Fruit fly (Drosophila melanogaster) whole organism, prepupa: Measurements from ENCODE around the gene Saf6.
A peak's percentile ranks its signal among the peaks of the same experiment; 100 is the strongest.

Experiments used
- Blimp-1 ChIP-seq: fragments of 200-800 bp; sonication (Bioruptor generic); optimal IDR thresholded peaks from 3 replicates; lab custom pipeline; 2017; ENCODE audit warnings: missing biosample characterization, missing genetic modification characterization, mild to moderate bottlenecking, moderate library complexity, missing genetic modification reagents
- CG10631 ChIP-seq: fragments of 200-800 bp; sonication (Bioruptor generic); optimal IDR thresholded peaks from 2 replicates; lab custom pipeline; 2016; ENCODE audit warnings: missing biosample characterization, missing genetic modification characterization
- CG11294 ChIP-seq: fragments of 200-800 bp; sonication (Bioruptor generic); IDR thresholded peaks from 2 replicates; pipeline ENCODE4 v1.3.6; 2022; ENCODE audit warnings: missing biosample characterization, missing genetic modification characterization
- CG11902 ChIP-seq: fragments of 200-800 bp; sonication (Bioruptor generic); optimal IDR thresholded peaks from 3 replicates; lab custom pipeline; 2016; ENCODE audit warnings: missing biosample characterization, missing genetic modification characterization
- CG15336 ChIP-seq: fragments of 200-800 bp; sonication (Bioruptor generic); IDR thresholded peaks from 2 replicates; pipeline ENCODE4 v1.3.6; 2022; ENCODE audit warnings: missing biosample characterization, missing genetic modification characterization
- CG1621 ChIP-seq: fragments of 200-800 bp; sonication (Bioruptor generic); optimal IDR thresholded peaks from 3 replicates; lab custom pipeline; 2018; ENCODE audit warnings: missing biosample characterization, mild to moderate bottlenecking, missing genetic modification characterization
- CG16779 ChIP-seq: fragments of 200-800 bp; sonication (Bioruptor generic); optimal IDR thresholded peaks from 3 replicates; lab custom pipeline; 2017; ENCODE audit warnings: missing biosample characterization, mild to moderate bottlenecking, missing genetic modification characterization
- CG31627 ChIP-seq: fragments of 200-800 bp; sonication (Bioruptor generic); optimal IDR thresholded peaks from 3 replicates; lab custom pipeline; 2016; ENCODE audit warnings: missing biosample characterization, missing genetic modification characterization
- CG32006 ChIP-seq: fragments of 200-800 bp; sonication (Bioruptor generic); optimal IDR thresholded peaks from 3 replicates; lab custom pipeline; 2017; ENCODE audit warnings: missing biosample characterization, mild to moderate bottlenecking, missing genetic modification characterization
- CG3919 ChIP-seq: fragments of 200-800 bp; sonication (Bioruptor generic); optimal IDR thresholded peaks from 3 replicates; lab custom pipeline; 2016; ENCODE audit warnings: missing biosample characterization, missing genetic modification characterization
- CG4318 ChIP-seq: fragments of 200-800 bp; sonication (Bioruptor generic); optimal IDR thresholded peaks from 3 replicates; lab custom pipeline; 2017; ENCODE audit warnings: missing biosample characterization, mild to moderate bottlenecking, missing genetic modification characterization
- CG6808 ChIP-seq: fragments of 200-800 bp; sonication (Bioruptor generic); optimal IDR thresholded peaks from 3 replicates; lab custom pipeline; 2017; ENCODE audit warnings: missing biosample characterization, missing genetic modification characterization, mild to moderate bottlenecking, moderate library complexity, missing genetic modification reagents
- CG6854 ChIP-seq: fragments of 200-800 bp; sonication (Bioruptor generic); optimal IDR thresholded peaks from 2 replicates; lab custom pipeline; 2017; ENCODE audit warnings: missing biosample characterization, mild to moderate bottlenecking, missing genetic modification characterization
- CG7368 ChIP-seq: fragments of 200-800 bp; sonication (Bioruptor generic); optimal IDR thresholded peaks from 3 replicates; lab custom pipeline; 2016; ENCODE audit warnings: missing biosample characterization, missing genetic modification characterization
- CG8319 ChIP-seq: fragments of 200-800 bp; sonication (Bioruptor generic); optimal IDR thresholded peaks from 3 replicates; lab custom pipeline; 2016; ENCODE audit warnings: missing biosample characterization, missing genetic modification characterization
- CG9139 ChIP-seq: fragments of 200-800 bp; sonication (Bioruptor generic); optimal IDR thresholded peaks from 3 replicates; lab custom pipeline; 2017; ENCODE audit warnings: missing biosample characterization, mild to moderate bottlenecking, missing genetic modification characterization
- Eip75B ChIP-seq: fragments of 200-800 bp; sonication (Bioruptor generic); optimal IDR thresholded peaks from 3 replicates; lab custom pipeline; 2016; ENCODE audit warnings: missing biosample characterization, missing genetic modification characterization
- Eip78C ChIP-seq: fragments of 200-800 bp; sonication (Bioruptor generic); peaks from one replicate; lab custom pipeline; 2016; ENCODE audit warnings: missing biosample characterization, missing genetic modification characterization
- Eip93F ChIP-seq: fragments of 200-800 bp; sonication (Bioruptor generic); optimal IDR thresholded peaks from 2 replicates; lab custom pipeline; 2016; ENCODE audit warnings: missing biosample characterization, mild to moderate bottlenecking, missing genetic modification characterization
- Ets96B ChIP-seq: fragments of 200-800 bp; optimal IDR thresholded peaks from 2 replicates; lab custom pipeline; 2019; ENCODE audit warnings: missing biosample characterization, mild to moderate bottlenecking, missing genetic modification characterization, moderate library complexity
- Gug ChIP-seq: fragments of 200-800 bp; sonication (Bioruptor generic); IDR thresholded peaks from 2 replicates; pipeline ENCODE4 v1.3.6; 2022; ENCODE audit warnings: missing biosample characterization, missing genetic modification characterization
- Hr38 ChIP-seq: sonication (Bioruptor generic); optimal IDR thresholded peaks from 2 replicates; lab custom pipeline; 2016; ENCODE audit warnings: missing biosample characterization, missing genetic modification characterization
- Hr39 ChIP-seq: fragments of 200-800 bp; sonication (Bioruptor generic); optimal IDR thresholded peaks from 2 replicates; lab custom pipeline; 2016; ENCODE audit warnings: missing biosample characterization, missing genetic modification characterization
- OdsH ChIP-seq: fragments of 200-800 bp; sonication (Bioruptor generic); optimal IDR thresholded peaks from 3 replicates; lab custom pipeline; 2016; ENCODE audit warnings: missing biosample characterization, missing genetic modification characterization
- Smox ChIP-seq: fragments of 200-800 bp; sonication (Bioruptor generic); optimal IDR thresholded peaks from 3 replicates; lab custom pipeline; 2016; ENCODE audit warnings: missing biosample characterization, missing genetic modification characterization
- Sox102F ChIP-seq: fragments of 200-800 bp; sonication (Bioruptor generic); optimal IDR thresholded peaks from 2 replicates; lab custom pipeline; 2016; ENCODE audit warnings: missing biosample characterization, mild to moderate bottlenecking, missing genetic modification characterization
- Sox14 ChIP-seq: fragments of 200-800 bp; sonication (Bioruptor generic); optimal IDR thresholded peaks from 3 replicates; lab custom pipeline; 2016; ENCODE audit warnings: missing biosample characterization, missing genetic modification characterization
- Sox15 ChIP-seq: fragments of 200-800 bp; sonication (Bioruptor generic); optimal IDR thresholded peaks from 3 replicates; lab custom pipeline; 2016; ENCODE audit warnings: missing biosample characterization, missing genetic modification characterization
- achi ChIP-seq: fragments of 200-800 bp; sonication (Bioruptor generic); optimal IDR thresholded peaks from 3 replicates; lab custom pipeline; 2016; ENCODE audit warnings: missing biosample characterization, missing genetic modification characterization
- acj6 ChIP-seq: fragments of 200-800 bp; sonication (Bioruptor generic); optimal IDR thresholded peaks from 3 replicates; lab custom pipeline; 2016; ENCODE audit warnings: missing biosample characterization, missing genetic modification characterization
- cyc ChIP-seq: fragments of 200-800 bp; sonication (Bioruptor generic); optimal IDR thresholded peaks from 3 replicates; lab custom pipeline; 2016; ENCODE audit warnings: missing biosample characterization, missing genetic modification characterization
- dsx ChIP-seq: fragments of 200-800 bp; optimal IDR thresholded peaks from 3 replicates; lab custom pipeline; 2019; ENCODE audit warnings: missing biosample characterization, mild to moderate bottlenecking, missing genetic modification characterization, moderate library complexity; ENCODE audit not compliant: poor library complexity, severe bottlenecking
- eg ChIP-seq: fragments of 200-800 bp; sonication (Bioruptor generic); IDR thresholded peaks from 3 replicates; pipeline ENCODE4 v1.3.6; 2022; ENCODE audit warnings: missing biosample characterization, missing genetic modification characterization
- esn ChIP-seq: fragments of 200-800 bp; sonication (Bioruptor generic); optimal IDR thresholded peaks from 2 replicates; lab custom pipeline; 2016; ENCODE audit warnings: missing biosample characterization, mild to moderate bottlenecking, missing genetic modification characterization, moderate library complexity
- fd59A ChIP-seq: fragments of 200-800 bp; sonication (Bioruptor generic); optimal IDR thresholded peaks from 2 replicates; lab custom pipeline; 2017; ENCODE audit warnings: missing biosample characterization, mild to moderate bottlenecking, missing genetic modification characterization, missing genetic modification reagents
- fd85E ChIP-seq: fragments of 200-800 bp; sonication (Bioruptor generic); optimal IDR thresholded peaks from 3 replicates; lab custom pipeline; 2016; ENCODE audit warnings: missing biosample characterization, missing genetic modification characterization
- fkh ChIP-seq: fragments of 200-800 bp; sonication (Bioruptor generic); optimal IDR thresholded peaks from 3 replicates; lab custom pipeline; 2017; ENCODE audit warnings: missing biosample characterization, mild to moderate bottlenecking, missing genetic modification characterization, moderate library complexity
- lz ChIP-seq: fragments of 200-800 bp; sonication (Bioruptor generic); optimal IDR thresholded peaks from 3 replicates; lab custom pipeline; 2016; ENCODE audit warnings: missing biosample characterization, missing genetic modification characterization
- pdm3 ChIP-seq: fragments of 200-800 bp; sonication (Bioruptor generic); optimal IDR thresholded peaks from 3 replicates; lab custom pipeline; 2016; ENCODE audit warnings: missing biosample characterization, missing genetic modification characterization
- salr ChIP-seq, 2 experiments: fragments of 200-800 bp; sonication (Bioruptor generic); optimal IDR thresholded peaks; 3 replicates each; lab custom pipeline; 2016 to 2018; ENCODE audit warnings: missing biosample characterization in 2 of 2, missing genetic modification characterization in 2 of 2, mild to moderate bottlenecking in 1 of 2
- spab ChIP-seq: fragments of 200-800 bp; sonication (Bioruptor generic); optimal IDR thresholded peaks from 2 replicates; lab custom pipeline; 2017; ENCODE audit warnings: missing biosample characterization, mild to moderate bottlenecking, missing genetic modification characterization, missing genetic modification reagents
- svp ChIP-seq: fragments of 200-800 bp; sonication (Bioruptor generic); peaks from one replicate; lab custom pipeline; 2016; ENCODE audit warnings: missing biosample characterization, missing genetic modification characterization
- topi ChIP-seq: fragments of 200-800 bp; sonication (Bioruptor generic); optimal IDR thresholded peaks from 3 replicates; lab custom pipeline; 2016; ENCODE audit warnings: missing biosample characterization, missing genetic modification characterization
- vri ChIP-seq: fragments of 200-800 bp; sonication (Bioruptor generic); optimal IDR thresholded peaks from 3 replicates; lab custom pipeline; 2016; ENCODE audit warnings: missing biosample characterization, mild to moderate bottlenecking, missing genetic modification characterization

Gene Saf6

dm6 chr2L:815785-816389, at the start of gene Saf6, which contains the start of gene Pex12:
Gene Saf6 (minus strand): TSS chr2L:815950.
Gene Pex12 (plus strand): TSS chr2L:815993.
- TF ChIP-seq fkh = peak; percentile 95
- TF ChIP-seq CG6808 = peak; percentile 12
- no peak for TF ChIP-seq Eip78C (GFP tag; lab: Kevin White, UChicago)
- TF ChIP-seq CG9139 = peak; percentile 9

- TF ChIP-seq cyc = no peak
- TF ChIP-seq fd59A = no peak
- TF ChIP-seq Gug (GFP tag; lab: Robert Waterston, UW) = no peak
- TF ChIP-seq CG32006 (GFP tag; lab: Kevin White, UChicago) = no peak
- no peak for TF ChIP-seq CG16779 (tag; lab: Kevin White, UChicago)
- no peak for TF ChIP-seq Sox14 (GFP tag; lab: Kevin White, UChicago)
- TF ChIP-seq topi (GFP tag; lab: Kevin White, UChicago) = no peak
- TF ChIP-seq lz (GFP tag; lab: Kevin White, UChicago) = no peak
- TF ChIP-seq CG31627 = no peak
- TF ChIP-seq eg (GFP tag; lab: Robert Waterston, UW) = no peak
- no peak for TF ChIP-seq dsx
- no peak for TF ChIP-seq Eip93F
Observed at dm6 chr2L:859897-860296, 44.1 kb upstream of the Saf6 start, which contains the start of gene CG13950. Gene CG13950 (plus strand): TSS chr2L:860197.

- TF ChIP-seq lz (GFP tag; lab: Kevin White, UChicago) (no peak), CG11902 (GFP tag; lab: Kevin White, UChicago) (no peak), spab (no peak), CG32006 (GFP tag; lab: Kevin White, UChicago) (no peak), Sox14 (GFP tag; lab: Kevin White, UChicago) (peak; percentile 24), Eip78C (GFP tag; lab: Kevin White, UChicago) (peak; percentile 38), CG6808 (no peak), fkh (no peak), Smox (GFP tag; lab: Kevin White, UChicago) (no peak), CG6854 (GFP tag; lab: Kevin White, UChicago) (no peak), Sox102F (GFP tag; lab: Kevin White, UChicago) (peak; percentile 29), CG4318 (GFP tag; lab: Kevin White, UChicago) (no peak), dsx (no peak), topi (GFP tag; lab: Kevin White, UChicago) (no peak), svp (GFP tag; lab: Kevin White, UChicago) (peak; percentile 60), acj6 (no peak), salr (GFP tag; optimal IDR thresholded peaks at IDR 0.05; lab: Kevin White, UChicago) (no peak), CG3919 (GFP tag; lab: Kevin White, UChicago) (peak; percentile 11), pdm3 (GFP tag; lab: Kevin White, UChicago) (peak; percentile 39), achi (GFP tag; lab: Kevin White, UChicago) (no peak), vri (GFP tag; lab: Kevin White, UChicago) (peak; percentile 45), OdsH (peak; percentile 56), Eip93F (no peak), Hr39 (GFP tag; lab: Kevin White, UChicago) (no peak), fd85E (GFP tag; lab: Kevin White, UChicago) (no peak), Eip75B (GFP tag; lab: Kevin White, UChicago) (peak; percentile 39), esn (peak; percentile 57), CG10631 (GFP tag; lab: Kevin White, UChicago) (peak; percentile 13), CG15336 (GFP tag; lab: Robert Waterston, UW) (no peak), eg (GFP tag; lab: Robert Waterston, UW) (0 out of 3 replicates have a peak, but pooled peaks have one; percentile 34), CG16779 (tag; lab: Kevin White, UChicago) (peak; percentile 8), Gug (GFP tag; lab: Robert Waterston, UW) (no peak), fd59A (no peak), CG11294 (no peak), CG9139 (no peak), CG7368 (GFP tag; lab: Kevin White, UChicago) (peak; percentile 14), cyc (no peak), Hr38 (GFP tag; lab: Kevin White, UChicago) (no peak), CG1621 (tag; lab: Kevin White, UChicago) (no peak), Ets96B (no peak), Blimp-1 (GFP tag; lab: Kevin White, UChicago) (no peak), CG8319 (no peak), Sox15 (GFP tag; lab: Kevin White, UChicago) (no peak)
Observed at dm6 chr2L:857897-858517, 42.3 kb upstream of the Saf6 start.
